Fruit fly (Drosophila melanogaster) whole organism, larva: ENCODE measurements around the gene Pfdn5.

Experiments used
- noc ChIP-seq: fragments of 200-800 bp; sonication (Bioruptor generic); optimal IDR thresholded peaks from 3 replicates; lab custom pipeline; 2019; ENCODE audit warnings: missing biosample characterization, mild to moderate bottlenecking, missing genetic modification characterization, moderate library complexity

The Pfdn5 gene

DNA sequence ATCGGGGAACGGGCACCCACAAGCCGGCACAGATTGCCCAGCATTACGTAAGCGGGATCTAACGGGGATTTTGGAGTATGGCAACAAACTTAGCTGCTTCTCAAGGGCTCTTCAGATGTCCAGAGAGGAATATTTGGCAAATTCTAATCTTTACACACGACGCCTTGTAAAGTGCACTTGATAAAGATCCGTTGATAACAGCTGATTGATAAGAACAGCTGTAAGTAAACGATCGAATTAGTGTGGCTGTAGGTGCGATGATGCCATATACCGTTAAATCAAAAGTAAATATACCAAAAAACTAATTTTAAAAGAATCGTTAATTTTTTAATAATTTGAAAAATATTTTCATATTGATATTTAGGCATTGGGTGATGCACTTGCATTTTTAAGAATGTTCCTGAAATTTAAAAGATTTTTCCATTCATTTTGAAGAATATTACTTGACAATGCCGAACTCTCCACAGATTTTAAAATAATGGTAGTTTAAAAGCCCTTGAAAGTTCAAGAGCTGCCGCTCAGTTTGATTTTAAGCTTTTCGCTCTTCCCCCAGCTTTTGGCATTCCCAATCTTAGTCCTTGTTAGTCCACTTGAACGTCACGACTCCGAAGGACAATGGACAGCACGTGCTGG, 18.8 kb upstream of the Pfdn5 start, which contains the start of the genes CG5377 and Nrx-1:
CG5377 (minus strand) TSS at position 219 of the 633 bp plus-strand sequence.
Nrx-1 (plus strand) TSS at position 574 of the 633 bp plus-strand sequence.
- no peak for TF ChIP-seq noc (tag; lab: Kevin White, UChicago)

DNA sequence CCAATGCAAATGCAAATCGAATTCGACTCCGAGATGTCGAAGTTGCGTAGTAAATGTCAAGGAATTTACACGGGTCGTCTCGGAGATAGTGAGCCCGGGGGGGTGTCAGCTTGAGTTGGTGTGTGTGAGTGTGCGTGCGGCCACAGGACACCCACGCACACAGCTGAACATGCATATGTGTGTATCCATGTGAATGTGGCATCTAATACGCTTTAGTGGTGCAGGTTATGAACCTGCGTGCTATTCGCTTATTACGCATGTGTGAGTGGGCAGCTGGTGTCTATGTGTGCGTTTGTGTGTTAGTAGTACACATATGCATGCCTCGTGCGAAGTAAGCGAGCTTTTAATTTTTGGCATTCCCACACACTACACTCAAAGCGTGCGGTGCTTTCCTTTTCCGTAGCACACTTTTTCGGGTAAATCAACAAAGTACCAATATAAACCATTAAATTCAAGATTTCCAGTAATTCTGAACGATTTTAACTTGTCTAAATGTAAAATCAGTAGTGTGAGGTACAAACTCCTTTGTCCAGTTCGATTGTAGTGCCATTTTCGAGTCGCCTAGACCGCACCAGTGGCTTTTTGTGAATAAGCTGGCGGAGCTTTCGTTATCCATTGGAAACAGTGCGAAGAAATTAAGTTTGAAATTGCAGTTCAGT, 17.9 kb upstream of the Pfdn5 start:
- peak; percentile 54 for TF ChIP-seq noc (tag; lab: Kevin White, UChicago)

DNA sequence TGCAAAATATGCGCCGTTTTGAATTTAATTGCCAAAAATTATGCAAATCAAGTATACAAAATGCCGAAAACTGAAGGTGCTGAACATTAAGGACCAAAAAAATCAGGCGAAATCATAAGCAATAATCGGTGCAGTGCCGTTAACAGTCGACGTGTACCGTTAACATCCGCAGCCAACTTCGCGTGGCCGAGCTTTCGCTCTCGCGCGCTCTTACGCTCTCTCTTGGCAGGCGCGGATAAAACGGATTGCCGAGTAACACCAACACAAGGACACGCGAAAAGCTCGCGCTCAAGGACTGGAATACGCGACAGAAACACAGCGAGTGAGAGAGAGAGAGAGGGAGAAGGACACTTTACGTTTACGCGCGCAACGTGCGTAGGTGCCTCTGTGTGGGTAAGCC, 16.8 kb upstream of the Pfdn5 start:
- no peak for TF ChIP-seq noc (tag; lab: Kevin White, UChicago)

DNA sequence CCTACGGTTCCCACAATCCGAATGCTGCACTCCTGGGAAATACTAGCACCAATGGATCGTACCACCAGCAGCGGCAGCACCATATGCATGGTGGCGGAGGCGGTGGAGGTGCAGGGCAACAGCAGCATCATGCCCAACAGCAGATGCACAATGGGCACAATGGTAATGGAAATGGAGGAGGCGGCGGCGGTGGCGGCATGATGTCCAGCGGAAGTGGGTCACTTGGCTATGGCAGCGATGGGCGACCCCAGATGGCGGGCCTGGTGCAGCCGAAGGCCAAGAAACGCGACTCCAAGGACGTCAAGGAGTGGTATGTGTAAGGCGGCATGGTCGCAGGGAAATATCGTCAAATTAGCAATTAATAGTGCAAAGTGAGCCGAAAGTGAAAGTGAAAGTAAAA, 3.3 kb upstream of the Pfdn5 start:
- TF ChIP-seq noc (tag; lab: Kevin White, UChicago), result no peak

DNA sequence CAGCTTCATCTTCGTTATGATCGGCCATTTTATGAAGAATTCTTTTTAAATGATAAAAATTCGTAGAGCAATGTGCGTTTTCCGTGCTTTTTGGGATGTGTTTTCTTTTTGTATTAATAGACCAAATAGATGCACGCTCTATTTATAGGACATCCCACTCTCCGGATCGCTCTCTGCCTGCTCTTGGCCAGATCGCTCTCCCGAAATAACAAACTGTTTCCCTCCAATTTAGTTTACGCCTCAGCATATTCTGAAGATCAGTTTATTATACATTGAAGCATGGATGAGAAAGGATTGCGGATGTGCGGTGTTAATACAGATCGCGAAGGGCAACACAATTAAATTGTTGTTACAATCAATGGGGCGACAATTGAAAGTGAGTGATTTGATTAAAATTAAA, 2.0 kb downstream of the Pfdn5 start, which contains the start of gene CG5376:
CG5376 (minus strand) TSS at position 101 of the 400 bp plus-strand sequence.
- no peak for TF ChIP-seq noc (tag; lab: Kevin White, UChicago)

DNA sequence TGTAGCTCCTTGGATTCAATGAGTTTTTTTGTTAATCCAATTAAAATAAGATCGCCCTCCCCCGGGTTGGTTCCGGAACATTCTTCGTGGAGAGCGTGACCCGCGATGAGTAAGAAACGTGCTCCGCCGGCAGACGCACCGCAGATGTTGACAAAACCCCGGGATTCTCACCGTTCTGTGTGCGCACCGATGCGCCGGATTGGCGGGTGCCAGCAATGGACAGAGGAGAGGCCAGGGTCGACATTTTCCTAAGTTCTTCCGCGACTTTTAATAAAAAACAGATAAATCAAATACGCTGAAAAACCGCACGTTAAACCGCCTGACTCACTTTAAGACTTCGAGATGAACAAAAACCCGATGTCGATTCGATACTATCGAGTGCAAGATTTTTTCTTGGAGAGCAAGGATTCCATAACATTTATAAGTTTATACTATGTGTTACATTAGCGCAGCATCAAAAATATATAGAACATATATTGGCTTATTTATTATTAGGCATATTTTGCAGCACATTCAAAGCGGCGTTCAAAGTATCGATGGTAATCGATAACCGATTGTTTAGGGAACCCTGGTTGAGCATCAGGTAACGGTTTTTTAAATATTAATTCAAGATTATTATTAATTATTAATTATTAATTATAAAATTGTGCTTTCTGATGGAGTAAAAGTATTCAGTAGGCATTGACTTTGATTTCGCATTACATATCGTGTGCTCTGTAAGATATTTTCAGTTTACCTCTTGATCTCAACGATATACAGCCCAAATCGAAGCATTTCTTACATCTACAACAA, 4.4 kb downstream of the Pfdn5 start, which contains the start of the genes CCT1 and tHMG1:
CCT1 (minus strand) TSS at position 352 of the 792 bp plus-strand sequence.
tHMG1 (plus strand) TSS at position 742 of the 792 bp plus-strand sequence.
- no peak for TF ChIP-seq noc (tag; lab: Kevin White, UChicago)

DNA sequence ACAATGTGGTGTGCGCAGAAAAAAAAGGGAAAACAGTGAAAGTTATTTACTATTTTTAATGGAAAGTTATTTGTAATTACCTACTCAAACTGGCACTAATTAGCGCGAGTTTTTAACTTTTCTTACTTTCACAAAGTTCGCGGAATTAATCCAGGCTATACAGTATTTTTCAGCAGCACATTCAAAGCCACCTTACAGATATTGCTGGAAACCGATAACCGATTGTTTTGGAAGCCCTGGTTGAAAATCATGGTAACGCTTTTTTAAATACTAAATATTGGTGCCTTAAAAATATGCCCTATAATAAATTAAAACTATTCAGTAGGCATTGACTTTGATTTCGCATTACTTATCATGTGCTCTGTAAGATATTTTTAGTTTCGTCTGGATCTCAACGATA, 5.9 kb downstream of the Pfdn5 start, which contains the start of gene tHMG2:
tHMG2 (plus strand) TSS at position 187 of the 400 bp plus-strand sequence.
- TF ChIP-seq noc (tag; lab: Kevin White, UChicago), result no peak

DNA sequence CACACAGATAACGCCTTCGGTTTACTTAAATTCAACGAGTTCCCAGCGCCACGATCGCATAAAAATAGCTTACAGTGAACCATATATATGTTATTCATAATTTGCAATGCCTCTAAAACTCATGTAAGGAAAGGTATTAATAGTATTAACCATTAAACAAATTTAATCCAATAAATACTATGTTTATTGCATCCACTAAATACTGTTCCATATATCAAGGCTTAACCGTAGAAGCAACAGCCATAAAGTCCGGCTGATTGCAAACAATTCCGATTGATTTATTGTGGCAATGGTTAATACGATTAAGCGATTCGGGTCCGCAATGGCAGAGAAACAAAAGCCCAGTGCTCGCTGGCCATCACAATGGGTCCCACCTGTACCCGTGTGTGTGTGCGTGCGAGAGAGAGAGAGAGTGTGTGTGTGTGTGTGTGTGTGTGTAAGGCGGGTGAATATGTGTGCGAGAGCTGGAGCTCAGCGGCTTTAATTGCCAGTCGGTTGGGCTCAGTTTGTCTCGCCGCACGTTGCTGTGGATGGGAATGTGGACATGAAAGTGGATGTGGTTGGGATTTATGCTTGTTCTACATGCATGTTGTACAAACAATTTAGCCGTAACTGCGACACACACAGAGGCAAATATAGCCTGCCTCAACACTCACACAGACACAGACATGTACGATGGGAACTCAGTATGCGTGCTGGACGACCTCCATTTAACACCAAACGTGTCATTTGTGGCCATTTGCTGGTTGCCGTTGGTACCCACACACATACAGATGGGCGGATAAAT, 7.9 kb downstream of the Pfdn5 start:
- peak; percentile 68 for TF ChIP-seq noc (tag; lab: Kevin White, UChicago)

DNA sequence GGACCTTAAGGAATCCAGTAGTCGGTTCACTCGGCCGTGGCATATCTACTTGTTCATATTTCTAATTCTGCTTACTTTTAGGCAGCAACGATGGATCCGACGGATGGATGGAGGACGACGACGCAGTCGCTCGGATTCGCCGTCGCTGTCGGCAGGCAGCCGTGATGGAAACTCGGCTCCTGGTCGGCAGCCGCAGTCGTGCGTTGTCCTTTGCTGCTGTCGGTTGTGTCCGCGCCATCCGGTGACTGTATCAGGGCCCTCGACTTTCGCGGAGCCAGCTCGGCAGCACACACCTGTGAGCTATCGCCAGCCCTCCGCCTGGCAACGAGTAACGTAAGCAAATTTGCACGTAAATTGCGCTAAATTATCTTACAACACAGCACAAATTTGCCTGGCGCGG, 10.2 kb downstream of the Pfdn5 start, which contains the start of gene Octbeta1R:
Octbeta1R (plus strand) TSS at position 191 of the 400 bp plus-strand sequence.
- no peak for TF ChIP-seq noc (tag; lab: Kevin White, UChicago)

DNA sequence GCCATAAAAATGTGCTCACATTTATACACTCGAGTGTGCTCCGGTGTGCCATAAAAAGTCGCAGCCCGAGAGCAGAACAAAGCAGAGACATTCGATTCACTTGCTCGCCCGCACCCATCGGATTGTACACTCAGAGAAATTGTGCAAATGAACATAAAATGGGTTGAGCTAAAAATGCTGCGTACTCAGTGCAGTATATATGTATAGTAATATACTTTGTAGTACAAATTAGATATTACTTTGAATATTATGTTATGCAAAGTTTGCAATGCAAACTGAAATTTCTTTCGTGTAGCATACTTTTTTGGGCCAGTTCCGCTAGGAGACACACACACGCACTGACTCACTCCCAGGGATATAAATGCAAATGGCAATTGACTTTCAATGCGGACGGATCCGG, 16.8 kb downstream of the Pfdn5 start:
- no peak for TF ChIP-seq noc (tag; lab: Kevin White, UChicago)

DNA sequence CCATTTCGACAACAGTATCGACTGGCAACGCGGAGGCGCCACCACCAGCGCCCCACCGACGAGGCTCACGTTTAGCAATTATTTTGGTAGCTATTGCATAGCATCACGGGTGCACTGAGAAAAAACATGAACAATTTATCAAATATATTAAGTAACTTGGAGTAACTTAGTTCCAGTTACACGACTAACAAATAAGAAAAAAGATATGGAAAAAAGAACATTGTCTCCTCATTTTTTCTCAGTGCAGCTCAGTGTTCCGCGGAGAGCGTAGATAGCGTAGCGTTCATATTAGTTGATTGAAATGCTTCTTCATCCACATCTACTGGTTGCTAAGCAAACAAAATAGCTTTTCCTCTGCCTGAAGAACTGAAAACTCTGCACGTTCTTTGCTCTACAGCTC, 28.5 kb downstream of the Pfdn5 start:
- no peak for TF ChIP-seq noc (tag; lab: Kevin White, UChicago)

DNA sequence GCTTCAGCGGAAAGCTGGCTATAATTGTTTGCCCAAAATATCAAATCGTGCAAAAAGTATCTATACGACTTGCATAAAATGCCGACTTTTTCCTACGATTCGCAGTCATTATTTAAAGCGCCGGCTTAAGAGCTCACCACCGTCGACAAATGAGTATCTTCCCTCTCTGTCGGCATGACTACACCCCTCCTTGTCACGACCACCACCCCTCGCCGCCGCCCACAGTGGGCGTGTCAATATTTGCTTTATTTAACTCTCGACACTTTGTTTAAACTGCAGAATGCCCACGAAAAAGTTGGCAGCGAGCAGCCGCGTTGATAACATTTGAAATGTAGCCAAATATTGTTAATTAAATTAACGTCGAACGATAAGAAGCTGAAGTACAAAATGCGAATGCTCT, 31.4 kb downstream of the Pfdn5 start:
- peak; percentile 70 for TF ChIP-seq noc (tag; lab: Kevin White, UChicago)

DNA sequence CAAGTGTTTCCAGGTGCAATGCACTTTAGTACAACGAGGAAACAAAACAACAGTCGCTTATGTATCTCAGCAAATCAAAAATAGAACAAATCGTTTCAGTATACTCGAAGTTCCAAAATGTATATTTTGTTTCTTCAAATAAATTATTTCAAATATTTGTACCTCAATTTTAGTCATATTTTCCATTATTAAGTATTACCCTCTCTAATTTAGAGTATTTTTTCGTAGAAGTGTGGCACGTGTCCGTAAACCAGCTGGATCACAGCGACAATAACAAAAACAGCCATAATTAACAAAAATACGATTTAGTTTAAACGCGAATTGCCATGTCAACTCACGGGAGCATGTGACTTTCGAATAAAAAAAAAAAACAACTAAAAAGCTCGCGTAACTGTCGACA, 31.9 kb downstream of the Pfdn5 start:
- TF ChIP-seq noc (tag; lab: Kevin White, UChicago), result no peak

DNA sequence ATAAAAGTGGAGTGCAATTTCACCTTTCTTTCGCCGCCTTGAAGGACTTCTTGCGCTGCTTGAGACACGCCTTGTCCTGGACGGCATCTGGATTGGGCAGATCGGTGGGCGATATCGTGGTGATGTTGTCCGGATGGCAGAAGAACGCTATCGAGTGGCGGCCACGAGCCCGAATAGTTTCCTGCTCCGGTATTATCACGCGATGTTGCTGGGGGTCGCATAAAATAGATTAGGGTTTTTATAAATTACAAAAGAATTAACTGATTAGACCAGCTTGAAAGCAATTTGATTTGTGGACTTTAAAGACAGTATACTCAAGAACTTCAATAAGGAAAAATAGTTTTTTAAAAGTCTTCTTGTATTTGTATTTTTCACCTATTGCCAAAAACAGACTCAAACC, 33.6 kb downstream of the Pfdn5 start:
- TF ChIP-seq noc (tag; lab: Kevin White, UChicago), result peak; percentile 33

DNA sequence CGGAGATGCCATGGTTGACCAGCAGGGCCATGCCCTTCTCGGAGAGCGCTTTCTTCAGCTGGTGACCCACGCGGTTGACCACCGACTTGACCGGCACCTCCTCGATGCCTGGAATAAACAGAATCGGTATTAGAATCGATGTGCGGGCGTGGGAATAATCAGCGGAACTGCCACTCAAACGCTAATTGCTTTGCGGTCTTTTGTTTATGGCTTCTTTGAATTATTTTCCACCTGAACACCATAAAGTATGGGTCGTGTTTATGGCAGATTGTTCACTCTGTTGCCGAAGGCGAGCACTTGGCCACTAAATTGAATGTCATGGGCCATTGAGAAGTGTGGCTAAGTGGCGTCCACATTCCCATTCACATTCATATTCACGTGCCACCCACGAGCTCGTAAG, 35.2 kb downstream of the Pfdn5 start:
- no peak for TF ChIP-seq noc (tag; lab: Kevin White, UChicago)
